Worm (Caenorhabditis elegans): ENCODE measurements around the gene T25D10.4.

The T25D10.4 gene

ce11 chrII:6419163-6419562, 9.1 kb upstream of the T25D10.4 start:
- TF ChIP-seq C38D4.7 (GFP tag; optimal IDR thresholded peaks at IDR 0.05) (no peak), K09A11.1 (tag; optimal IDR thresholded peaks at IDR 0.05; ENCODE audit: insufficient read depth) (no peak), unc-55 (GFP tag; optimal IDR thresholded peaks at IDR 0.05) (no peak), ceh-45 (GFP tag; IDR thresholded peaks at IDR 0.05) (no peak), ztf-16 (tag; optimal IDR thresholded peaks at IDR 0.05) (no peak)

DNA sequence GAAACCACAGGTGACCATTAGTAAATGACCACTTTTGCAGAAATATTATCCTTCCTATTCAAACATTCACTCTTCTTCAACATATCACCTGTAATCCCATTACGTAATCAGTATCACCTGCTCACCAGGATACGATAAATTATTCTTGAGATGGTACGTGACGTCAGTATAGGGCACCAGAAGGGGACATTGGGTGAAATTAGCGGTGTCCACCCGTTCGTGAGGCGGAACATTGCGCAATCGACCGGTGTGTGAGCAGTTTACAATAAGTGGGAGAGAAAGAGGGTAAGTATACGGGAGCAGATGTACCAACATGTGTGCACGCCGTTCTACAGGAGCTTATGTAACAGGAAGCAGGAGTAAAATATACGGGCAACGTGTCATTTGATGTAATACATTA, 7.9 kb upstream of the T25D10.4 start:
- peak; percentile 39 for TF ChIP-seq ceh-31 (tag; optimal IDR thresholded peaks at IDR 0.05)
- TF ChIP-seq ceh-18 (tag; optimal IDR thresholded peaks at IDR 0.05), result no peak
- TF ChIP-seq ref-2 (tag; optimal IDR thresholded peaks at IDR 0.05), result peak; percentile 49
- peak; percentile 34 for TF ChIP-seq ceh-34 (tag; optimal IDR thresholded peaks at IDR 0.05)
- peak; percentile 3 for TF ChIP-seq elt-2 (tag; optimal IDR thresholded peaks at IDR 0.05)
- TF ChIP-seq tbx-2 (tag; optimal IDR thresholded peaks at IDR 0.05), result peak; percentile 46
- no peak for TF ChIP-seq F13H6.1 (tag; optimal IDR thresholded peaks at IDR 0.05)

ce11 chrII:6413788-6414187, 3.7 kb upstream of the T25D10.4 start:
- TF ChIP-seq elt-2 (tag; optimal IDR thresholded peaks at IDR 0.05) (peak; percentile 76), pat-9 (tag; optimal IDR thresholded peaks at IDR 0.05) (no peak)

- TF ChIP-seq ceh-30 (tag; optimal IDR thresholded peaks at IDR 0.05) (no peak), T23F11.4 (GFP tag; optimal IDR thresholded peaks at IDR 0.05) (no peak), unc-42 (tag; optimal IDR thresholded peaks at IDR 0.05) (peak; percentile 55), ceh-19 (GFP tag; optimal IDR thresholded peaks at IDR 0.05) (no peak), sdc-2 (tag; optimal IDR thresholded peaks at IDR 0.05) (peak; percentile 13), ref-2 (tag; optimal IDR thresholded peaks at IDR 0.05) (peak; percentile 14), ttx-3 (tag; optimal IDR thresholded peaks at IDR 0.05) (no peak), odd-2 (tag; optimal IDR thresholded peaks at IDR 0.05) (no peak), nhr-232 (tag; optimal IDR thresholded peaks at IDR 0.05) (no peak), che-1 (tag; optimal IDR thresholded peaks at IDR 0.05) (no peak), tbx-2 (tag; optimal IDR thresholded peaks at IDR 0.05) (peak; percentile 48), fkh-6 (tag; optimal IDR thresholded peaks at IDR 0.05) (peak; percentile 4), ceh-45 (GFP tag; IDR thresholded peaks at IDR 0.05) (no peak), tbx-7 (tag; optimal IDR thresholded peaks at IDR 0.05) (no peak), pax-1 (tag; optimal IDR thresholded peaks at IDR 0.05) (no peak), hlh-30 (tag; optimal IDR thresholded peaks at IDR 0.05; ENCODE audit: insufficient read depth) (no peak), ceh-6 (GFP tag; optimal IDR thresholded peaks at IDR 0.05) (no peak), K09A11.1 (tag; optimal IDR thresholded peaks at IDR 0.05; ENCODE audit: insufficient read depth) (no peak), ceh-2 (tag; optimal IDR thresholded peaks at IDR 0.05) (peak; percentile 20), fax-1 (tag; optimal IDR thresholded peaks at IDR 0.05) (no peak), ceh-18 (tag; optimal IDR thresholded peaks at IDR 0.05) (peak; percentile 9), K02D7.2 (tag; optimal IDR thresholded peaks at IDR 0.05) (no peak), hlh-8 (tag; optimal IDR thresholded peaks at IDR 0.05) (no peak), ceh-31 (tag; optimal IDR thresholded peaks at IDR 0.05) (peak; percentile 83), ceh-24 (tag; optimal IDR thresholded peaks at IDR 0.05) (no peak)
Measured at ce11 chrII:6411660-6412451, 1.8 kb upstream of the T25D10.4 start.

ce11 chrII:6409098-6409497, 983 bp downstream of the T25D10.4 start:
- TF ChIP-seq ceh-31 (tag; optimal IDR thresholded peaks at IDR 0.05) (peak; percentile 60), rnt-1 (tag; optimal IDR thresholded peaks at IDR 0.05) (peak; percentile 35), pha-2 (tag; optimal IDR thresholded peaks at IDR 0.05) (no peak)

All from whole organism, late embryonic.